Worm (Caenorhabditis elegans): ENCODE results near the gene F13H8.11.

Gene F13H8.11

DNA sequence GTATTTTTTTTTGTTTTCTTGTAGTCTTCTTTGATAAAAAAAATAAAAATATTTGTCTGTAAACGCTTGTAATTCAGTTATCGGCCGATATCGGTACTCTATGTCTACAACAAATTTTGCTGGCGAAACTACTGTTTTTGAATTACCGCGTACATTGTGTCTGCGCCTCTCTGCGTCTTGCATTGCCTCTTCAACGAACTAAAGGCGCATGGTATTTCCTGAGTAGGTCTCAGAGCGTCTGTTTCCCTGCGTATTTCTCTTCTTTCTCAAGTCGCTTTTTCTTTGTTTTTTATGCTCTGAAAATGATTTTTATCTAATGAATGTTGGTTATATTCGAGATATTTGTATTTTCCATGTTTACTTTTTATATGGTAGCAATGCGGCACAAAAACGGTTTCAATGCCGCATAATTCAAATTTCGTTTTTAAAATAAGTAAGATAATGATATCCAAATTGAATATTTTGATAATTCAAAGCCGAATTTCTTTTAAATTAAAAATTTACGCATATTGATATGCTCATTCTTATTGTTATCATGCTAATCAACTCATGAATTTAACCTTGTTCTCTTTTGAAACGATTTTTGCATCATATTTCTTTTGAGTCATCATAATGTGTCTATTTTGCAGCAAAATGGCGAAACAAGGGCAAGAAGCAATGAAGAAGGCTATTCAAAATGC lies 8.9 kb downstream of the F13H8.11 start, which contains the start of gene phb-2 (continued):
- TF ChIP-seq aptf-2 (GFP tag; conservative IDR thresholded peaks at IDR 0.05) (no peak), tbp1 (GFP tag; optimal IDR thresholded peaks at IDR 0.05) (peak; percentile 49), hlh-12 (tag; optimal IDR thresholded peaks at IDR 0.05) (no peak), K12H6.12 (tag; optimal IDR thresholded peaks at IDR 0.05) (peak; percentile 25), pbrm-1 (GFP tag; IDR thresholded peaks at IDR 0.05) (peak; percentile 48; the same call in 1 of the 2 replicates), snpc-1.3 (tag; optimal IDR thresholded peaks at IDR 0.05; ENCODE audit: insufficient read depth) (peak; percentile 64)

DNA sequence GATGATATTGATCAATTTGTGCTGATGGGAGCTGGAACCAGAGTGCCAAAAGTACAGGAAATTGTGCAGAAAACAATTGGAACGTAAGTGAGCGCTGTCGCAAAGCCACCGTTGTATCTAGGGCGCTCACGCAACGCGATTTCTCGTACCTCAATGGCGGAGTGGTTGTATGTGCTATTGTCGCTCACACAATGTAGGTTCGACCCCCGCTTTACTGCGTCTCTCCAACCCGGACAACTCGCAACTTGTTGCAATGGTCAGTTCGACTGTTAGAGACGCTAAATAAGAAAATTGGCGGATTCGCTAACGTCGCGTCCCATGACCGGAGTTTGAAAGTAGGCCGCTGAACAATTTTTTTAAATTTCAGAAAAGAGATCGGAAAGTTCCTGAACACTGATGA lies 11.3 kb downstream of the F13H8.11 start:
- TF ChIP-seq hmg-1.2 (GFP tag; IDR thresholded peaks at IDR 0.05): peak; percentile 41
- TF ChIP-seq ceh-27 (GFP tag; optimal IDR thresholded peaks at IDR 0.05): peak; percentile 35
- no peak for TF ChIP-seq hsf-1 (GFP tag; IDR thresholded peaks at IDR 0.05)
- no peak for TF ChIP-seq hlh-26 (GFP tag; conservative IDR thresholded peaks at IDR 0.05)
- no peak for TF ChIP-seq ztf-22 (GFP tag; optimal IDR thresholded peaks at IDR 0.05)
- TF ChIP-seq unc-130 (GFP tag; optimal IDR thresholded peaks at IDR 0.05): peak; percentile 1
- peak; percentile 80 for TF ChIP-seq B0261.1 (tag; optimal IDR thresholded peaks at IDR 0.05)
- TF ChIP-seq T07F8.4 (tag; optimal IDR thresholded peaks at IDR 0.05): peak; percentile 63
- TF ChIP-seq snpc-4 (GFP tag; optimal IDR thresholded peaks at IDR 0.05): no peak
- TF ChIP-seq snpc-4 (tag; optimal IDR thresholded peaks at IDR 0.05): peak in 3 of 4 experiments; percentile 25 to 52 (median 44)
- TF ChIP-seq bed-1 (GFP tag; IDR thresholded peaks at IDR 0.05): no peak
- peak; percentile 63 for TF ChIP-seq fkh-3 (tag; optimal IDR thresholded peaks at IDR 0.05)
- peak; percentile 40 for TF ChIP-seq atf-7 (tag; optimal IDR thresholded peaks at IDR 0.05)
- no peak for TF ChIP-seq akir-1 (GFP tag; optimal IDR thresholded peaks at IDR 0.05)
- TF ChIP-seq K11D2.4 (GFP tag; IDR thresholded peaks at IDR 0.05): no peak
- no peak for TF ChIP-seq ceh-58 (GFP tag; IDR thresholded peaks at IDR 0.05)
- no peak for TF ChIP-seq sdz-38 (tag; optimal IDR thresholded peaks at IDR 0.05)
- TF ChIP-seq rec-8 (tag; optimal IDR thresholded peaks at IDR 0.05): peak; percentile 47 to 49
- 0 out of 2 replicates have a peak, but pooled peaks have one; percentile 41 for TF ChIP-seq cebp-2 (GFP tag; IDR thresholded peaks at IDR 0.05)
- peak; percentile 70 for TF ChIP-seq rpc-1 (optimal IDR thresholded peaks at IDR 0.05)
- TF ChIP-seq rpc-1 (tag; optimal IDR thresholded peaks at IDR 0.05): peak; percentile 77
- no peak for TF ChIP-seq zfh-2 (GFP tag; conservative IDR thresholded peaks at IDR 0.05)
- no peak for TF ChIP-seq mel-28 (tag; optimal IDR thresholded peaks at IDR 0.05; ENCODE audit: borderline replicate concordance)
- TF ChIP-seq F39B2.1 (GFP tag; IDR thresholded peaks at IDR 0.05): no peak
- no peak for TF ChIP-seq egl-18 (GFP tag; IDR thresholded peaks at IDR 0.05)
- peak; percentile 1 for TF ChIP-seq tlf-1 (GFP tag; optimal IDR thresholded peaks at IDR 0.05)
- no peak for TF ChIP-seq snpc-1.1 (tag; optimal IDR thresholded peaks at IDR 0.05; ENCODE audit: insufficient read depth)
- TF ChIP-seq nhr-120 (GFP tag; IDR thresholded peaks at IDR 0.05): no peak
- TF ChIP-seq lin-54 (GFP tag; optimal IDR thresholded peaks at IDR 0.05): peak; percentile 62
- TF ChIP-seq lag-1 (GFP tag; IDR thresholded peaks at IDR 0.05): no peak
- no peak for TF ChIP-seq xnd-1 (tag; optimal IDR thresholded peaks at IDR 0.05)
- no peak for TF ChIP-seq Y79H2A.3 (GFP tag; conservative IDR thresholded peaks at IDR 0.05)
- TF ChIP-seq hrde-1 (tag; optimal IDR thresholded peaks at IDR 0.05; ENCODE audit: borderline replicate concordance): peak; percentile 43
- no peak for TF ChIP-seq ama-1 (optimal IDR thresholded peaks at IDR 0.05)
- peak; percentile 66 to 71 for TF ChIP-seq ama-1 (GFP tag; optimal IDR thresholded peaks at IDR 0.05)
- no peak for TF ChIP-seq attf-3 (GFP tag; conservative IDR thresholded peaks at IDR 0.05)
- TF ChIP-seq ceh-91 (GFP tag; IDR thresholded peaks at IDR 0.05): no peak
- no peak; the same call in 1 of the 2 replicates for TF ChIP-seq egl-44 (GFP tag; IDR thresholded peaks at IDR 0.05)
- no peak for TF ChIP-seq F22D6.2 (tag; optimal IDR thresholded peaks at IDR 0.05)
- peak; percentile 92 for TF ChIP-seq tbp1 (GFP tag; optimal IDR thresholded peaks at IDR 0.05)
- no peak for TF ChIP-seq efl-1 (GFP tag; optimal IDR thresholded peaks at IDR 0.05)
- no peak for TF ChIP-seq Y56A3A.18 (GFP tag; IDR thresholded peaks at IDR 0.05)

Measured in whole organism, young adult.